Worm (Caenorhabditis elegans) whole organism, mixed stage, embryonic: ENCODE results near the gene K05F6.10.

Source experiments
- bed-3 ChIP-seq: fragments of 200-800 bp; sonication (Bioruptor generic); optimal IDR thresholded peaks from 3 replicates; lab custom pipeline; 2018; ENCODE audit warnings: mild to moderate bottlenecking, missing genetic modification characterization, moderate library complexity, missing compliant biosample characterization
- blmp-1 ChIP-seq: fragments of 150-350 bp; optimal IDR thresholded peaks from 2 replicates; lab custom pipeline; 2014; ENCODE audit warnings: missing biosample characterization, missing genetic modification characterization
- ceh-39 ChIP-seq: fragments of 150-350 bp; optimal IDR thresholded peaks from 2 replicates; lab custom pipeline; 2014; ENCODE audit warnings: missing biosample characterization, missing genetic modification characterization
- ceh-43 ChIP-seq: fragments of 200-800 bp; sonication (Bioruptor generic); optimal IDR thresholded peaks from 2 replicates; lab custom pipeline; 2018; ENCODE audit warnings: mild to moderate bottlenecking, missing genetic modification characterization, moderate library complexity, missing compliant biosample characterization
- cnd-1 ChIP-seq: fragments of 200-800 bp; sonication (Bioruptor generic); optimal IDR thresholded peaks from 2 replicates; lab custom pipeline; 2018; ENCODE audit warnings: mild to moderate bottlenecking, missing genetic modification characterization, missing compliant biosample characterization
- drap-1 ChIP-seq: fragments of 200-800 bp; sonication (Bioruptor generic); optimal IDR thresholded peaks from 3 replicates; lab custom pipeline; 2018; ENCODE audit warnings: mild to moderate bottlenecking, missing genetic modification characterization, missing compliant biosample characterization
- elt-1 ChIP-seq: sonication (generic microtip); optimal IDR thresholded peaks from 2 replicates; lab custom pipeline; 2017; ENCODE audit warnings: missing genetic modification characterization, mild to moderate bottlenecking, missing compliant biosample characterization, antibody characterized with exemption, moderate library complexity, borderline replicate concordance; ENCODE audit not compliant: insufficient read depth
- elt-3 ChIP-seq: fragments of 150-350 bp; optimal IDR thresholded peaks from 2 replicates; lab custom pipeline; 2014; ENCODE audit warnings: missing biosample characterization, missing genetic modification characterization
- flh-1 ChIP-seq: fragments of 200-800 bp; sonication (Bioruptor generic); optimal IDR thresholded peaks from 2 replicates; lab custom pipeline; 2018; ENCODE audit warnings: mild to moderate bottlenecking, missing genetic modification characterization, moderate library complexity, missing compliant biosample characterization
- hlh-1 ChIP-seq: fragments of 150-350 bp; optimal IDR thresholded peaks from 2 replicates; lab custom pipeline; 2014; ENCODE audit warnings: missing biosample characterization, missing genetic modification reagents, missing genetic modification characterization
- lin-13 ChIP-seq: fragments of 150-350 bp; optimal IDR thresholded peaks from 2 replicates; lab custom pipeline; 2014; ENCODE audit warnings: missing biosample characterization, missing genetic modification characterization
- lin-32 ChIP-seq: fragments of 200-800 bp; sonication (Bioruptor generic); optimal IDR thresholded peaks from 2 replicates; lab custom pipeline; 2018; ENCODE audit warnings: mild to moderate bottlenecking, missing genetic modification characterization, missing compliant biosample characterization
- lsy-2 ChIP-seq: fragments of 150-350 bp; optimal IDR thresholded peaks from 2 replicates; lab custom pipeline; 2014; ENCODE audit warnings: missing biosample characterization, missing genetic modification characterization
- mab-5 ChIP-seq: fragments of 150-350 bp; optimal IDR thresholded peaks from 2 replicates; lab custom pipeline; 2014; ENCODE audit warnings: missing biosample characterization, missing genetic modification characterization
- mls-2 ChIP-seq: sonication (generic microtip); optimal IDR thresholded peaks from 2 replicates; lab custom pipeline; 2016; ENCODE audit warnings: mild to moderate bottlenecking, missing genetic modification characterization, moderate library complexity, missing compliant biosample characterization
- nhr-12 ChIP-seq: fragments of 150-350 bp; optimal IDR thresholded peaks from 2 replicates; lab custom pipeline; 2014; ENCODE audit warnings: missing biosample characterization, missing genetic modification characterization
- nhr-2 ChIP-seq: fragments of 150-350 bp; optimal IDR thresholded peaks from 2 replicates; lab custom pipeline; 2014; ENCODE audit warnings: missing biosample characterization, missing genetic modification characterization
- nhr-237 ChIP-seq: fragments of 150-350 bp; optimal IDR thresholded peaks from 2 replicates; lab custom pipeline; 2014; ENCODE audit warnings: missing biosample characterization, missing genetic modification characterization
- nhr-28 ChIP-seq: fragments of 150-350 bp; optimal IDR thresholded peaks from 2 replicates; lab custom pipeline; 2014; ENCODE audit warnings: missing biosample characterization, missing genetic modification characterization
- nhr-76 ChIP-seq: sonication (generic microtip); optimal IDR thresholded peaks from 2 replicates; lab custom pipeline; 2017; ENCODE audit warnings: missing biosample characterization, missing genetic modification characterization
- pha-4 ChIP-seq: fragments of 150-350 bp; optimal IDR thresholded peaks from 2 replicates; lab custom pipeline; 2018; ENCODE audit warnings: missing biosample characterization, missing genetic modification reagents, missing genetic modification characterization
- sem-2 ChIP-seq: fragments of 200-800 bp; sonication (Bioruptor generic); optimal IDR thresholded peaks from 2 replicates; lab custom pipeline; 2018; ENCODE audit warnings: mild to moderate bottlenecking, missing genetic modification characterization, missing compliant biosample characterization
- sptf-1 ChIP-seq: sonication (generic microtip); optimal IDR thresholded peaks from 2 replicates; lab custom pipeline; 2017; ENCODE audit warnings: mild to moderate bottlenecking, missing genetic modification characterization, moderate library complexity, missing compliant biosample characterization
- unc-120 ChIP-seq: sonication (generic microtip); optimal IDR thresholded peaks from 2 replicates; lab custom pipeline; 2017; ENCODE audit warnings: missing genetic modification characterization, missing compliant biosample characterization; ENCODE audit not compliant: poor library complexity, severe bottlenecking
- unc-39 ChIP-seq: fragments of 150-350 bp; optimal IDR thresholded peaks from 2 replicates; lab custom pipeline; 2014; ENCODE audit warnings: missing biosample characterization, missing genetic modification characterization
- unc-62 ChIP-seq: fragments of 150-350 bp; optimal IDR thresholded peaks from 2 replicates; lab custom pipeline; 2014; ENCODE audit warnings: missing biosample characterization, missing genetic modification reagents, missing genetic modification characterization
- zip-8 ChIP-seq: fragments of 150-350 bp; optimal IDR thresholded peaks from 2 replicates; lab custom pipeline; 2014; ENCODE audit warnings: missing biosample characterization, missing genetic modification characterization
- ztf-11 ChIP-seq: fragments of 150-350 bp; optimal IDR thresholded peaks from 2 replicates; lab custom pipeline; 2014; ENCODE audit warnings: missing biosample characterization, missing genetic modification characterization

The K05F6.10 gene

ce11 chrII:1606079-1606478 lies 30.1 kb upstream of the K05F6.10 start, which contains the start of gene bath-33:
bath-33 (minus strand) TSS chrII:1606179.
- TF ChIP-seq sem-2 (GFP tag; lab: Kevin White, UChicago) (no peak), pha-4 (no peak), nhr-28 (tag; lab: Kevin White, UChicago) (no peak), unc-120 (tag; lab: Kevin White, UChicago) (no peak), ztf-11 (tag; lab: Kevin White, UChicago) (no peak), elt-1 (tag; lab: Kevin White, UChicago) (no peak), nhr-237 (tag; lab: Kevin White, UChicago) (no peak), elt-3 (tag; lab: Kevin White, UChicago) (no peak), lsy-2 (tag; lab: Kevin White, UChicago) (no peak), lin-13 (no peak), bed-3 (GFP tag; lab: Kevin White, UChicago) (no peak), mls-2 (tag; lab: Kevin White, UChicago) (no peak)

DNA sequence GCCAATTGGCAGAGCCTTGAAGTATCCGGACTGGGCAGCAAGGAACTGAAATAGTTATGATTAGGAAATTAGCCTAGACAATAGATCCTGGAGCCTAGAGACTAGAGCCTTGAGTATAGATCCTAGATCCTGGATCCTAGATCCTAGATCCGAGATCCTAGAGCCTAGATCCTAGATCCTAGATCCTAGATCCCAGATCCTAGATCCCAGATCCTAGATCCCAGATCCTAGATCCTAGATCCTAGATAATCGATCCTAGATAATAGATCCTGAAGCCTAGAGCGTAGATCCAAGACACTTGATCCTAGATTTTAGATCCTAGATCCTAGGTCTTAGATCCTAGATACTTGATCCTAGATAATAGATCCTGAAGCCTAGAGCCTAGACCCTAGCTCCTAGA lies 29.1 kb upstream of the K05F6.10 start:
- TF ChIP-seq elt-1 (tag; lab: Kevin White, UChicago) (peak; percentile 73), hlh-1 (tag; lab: Kevin White, UChicago) (no peak), mab-5 (no peak)

DNA sequence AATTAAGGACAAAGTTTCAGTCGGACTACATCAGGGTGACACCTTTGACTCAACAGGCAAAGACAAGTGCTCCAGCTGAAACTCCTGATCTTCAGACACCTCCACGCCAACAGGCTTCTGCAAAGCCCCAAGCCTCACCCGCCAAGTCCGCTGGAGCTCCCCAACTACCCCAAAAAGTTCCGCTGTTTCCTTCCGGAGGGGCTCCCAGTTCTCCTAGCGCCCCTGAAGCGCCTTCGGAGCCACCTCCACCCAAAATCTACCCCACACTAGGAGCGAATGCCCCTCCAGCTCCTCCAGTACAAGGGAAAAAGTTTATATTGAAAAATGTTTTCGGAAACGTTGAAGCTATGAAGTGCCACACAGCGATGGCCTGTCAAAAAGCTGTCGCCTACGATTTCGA lies 27.1 kb upstream of the K05F6.10 start:
- TF ChIP-seq lsy-2 (tag; lab: Kevin White, UChicago) = no peak
- TF ChIP-seq elt-3 (tag; lab: Kevin White, UChicago) = no peak
- no peak for TF ChIP-seq lin-13
- TF ChIP-seq nhr-12 = no peak
- TF ChIP-seq ceh-43 (GFP tag; lab: Kevin White, UChicago) = no peak
- no peak for TF ChIP-seq nhr-237 (tag; lab: Kevin White, UChicago)
- no peak for TF ChIP-seq hlh-1 (tag; lab: Kevin White, UChicago)
- no peak for TF ChIP-seq lin-32 (GFP tag; lab: Kevin White, UChicago)
- no peak for TF ChIP-seq cnd-1
- TF ChIP-seq pha-4 = no peak
- no peak for TF ChIP-seq flh-1 (GFP tag; lab: Kevin White, UChicago)
- no peak for TF ChIP-seq mab-5
- no peak for TF ChIP-seq unc-62 (GFP tag; lab: Kevin White, UChicago)
- TF ChIP-seq blmp-1 (tag; lab: Kevin White, UChicago) = no peak
- no peak for TF ChIP-seq nhr-2 (tag; lab: Kevin White, UChicago)
- TF ChIP-seq nhr-28 (tag; lab: Kevin White, UChicago) = no peak
- TF ChIP-seq drap-1 (GFP tag; lab: Kevin White, UChicago) = no peak
- TF ChIP-seq zip-8 (tag; lab: Kevin White, UChicago) = no peak
- no peak for TF ChIP-seq mls-2 (tag; lab: Kevin White, UChicago)
- no peak for TF ChIP-seq unc-120 (tag; lab: Kevin White, UChicago)

DNA sequence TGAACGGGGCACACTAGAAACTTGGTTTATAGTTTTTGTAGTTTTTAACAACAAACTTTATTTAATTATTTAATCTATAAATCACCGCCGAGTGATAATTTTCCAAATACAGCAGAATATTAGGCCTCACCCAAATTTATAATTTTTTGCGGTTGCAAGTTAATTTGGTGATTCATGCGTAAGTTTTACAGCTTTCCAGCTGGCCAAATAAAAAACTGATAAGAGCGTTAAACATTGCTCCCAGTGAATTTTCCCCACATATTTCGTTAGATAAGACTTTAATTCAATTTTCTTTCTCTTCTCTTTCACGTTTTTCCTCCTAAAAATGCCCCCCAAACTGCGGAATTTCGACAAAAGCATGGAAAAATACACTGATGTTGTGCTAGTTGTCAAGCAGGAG lies 25.6 kb upstream of the K05F6.10 start, which contains the start of gene bath-47:
bath-47 (plus strand) TSS at position 305 of the 400 bp plus-strand sequence.
- TF ChIP-seq ceh-39 (tag; lab: Kevin White, UChicago) = no peak
- no peak for TF ChIP-seq elt-3 (tag; lab: Kevin White, UChicago)
- TF ChIP-seq mls-2 (tag; lab: Kevin White, UChicago) = no peak
- TF ChIP-seq nhr-2 (tag; lab: Kevin White, UChicago) = no peak
- no peak for TF ChIP-seq lsy-2 (tag; lab: Kevin White, UChicago)
- TF ChIP-seq drap-1 (GFP tag; lab: Kevin White, UChicago) = no peak
- no peak for TF ChIP-seq sem-2 (GFP tag; lab: Kevin White, UChicago)
- TF ChIP-seq unc-120 (tag; lab: Kevin White, UChicago) = no peak
- no peak for TF ChIP-seq unc-39
- no peak for TF ChIP-seq cnd-1
- no peak for TF ChIP-seq unc-62 (GFP tag; lab: Kevin White, UChicago)
- no peak for TF ChIP-seq pha-4
- TF ChIP-seq nhr-28 (tag; lab: Kevin White, UChicago) = no peak
- TF ChIP-seq hlh-1 (tag; lab: Kevin White, UChicago) = no peak
- no peak for TF ChIP-seq mab-5
- TF ChIP-seq nhr-76 (tag; lab: Kevin White, UChicago) = no peak
- no peak for TF ChIP-seq elt-1 (tag; lab: Kevin White, UChicago)
- TF ChIP-seq sptf-1 (tag; lab: Kevin White, UChicago) = no peak
- TF ChIP-seq, all 35 proteins: peak for 0

- TF ChIP-seq cnd-1 (no peak), nhr-237 (tag; lab: Kevin White, UChicago) (no peak), unc-62 (GFP tag; lab: Kevin White, UChicago) (no peak), nhr-28 (tag; lab: Kevin White, UChicago) (no peak), sptf-1 (tag; lab: Kevin White, UChicago) (no peak), flh-1 (GFP tag; lab: Kevin White, UChicago) (no peak)
Measured at ce11 chrII:1600661-1601060, 24.7 kb upstream of the K05F6.10 start, which contains the start of gene bath-26. bath-26 (minus strand) TSS chrII:1600761.
